Fruit fly (Drosophila melanogaster) whole organism, wandering third instar larva: ENCODE measurements around the gene CG13601.

Source experiments
- Abd-B ChIP-seq: fragments of >200 bp; optimal IDR thresholded peaks from 2 replicates; lab custom pipeline; 2017; ENCODE audit warnings: missing biosample characterization, missing genetic modification characterization
- CG32264 ChIP-seq: fragments of 200-800 bp; sonication (Bioruptor generic); optimal IDR thresholded peaks from 2 replicates; lab custom pipeline; 2016; ENCODE audit warnings: missing biosample characterization, missing genetic modification characterization
- CG9705 ChIP-seq: fragments of 200-800 bp; sonication (Bioruptor generic); optimal IDR thresholded peaks from 2 replicates; lab custom pipeline; 2018; ENCODE audit warnings: missing biosample characterization, mild to moderate bottlenecking, missing genetic modification characterization
- CrebA ChIP-seq: fragments of 200-800 bp; sonication (Bioruptor generic); optimal IDR thresholded peaks from 2 replicates; lab custom pipeline; 2016; ENCODE audit warnings: missing biosample characterization, mild to moderate bottlenecking, missing genetic modification characterization, borderline replicate concordance
- Dfd ChIP-seq: fragments of >200 bp; optimal IDR thresholded peaks from 2 replicates; lab custom pipeline; 2017; ENCODE audit warnings: missing biosample characterization, missing genetic modification characterization
- Dif ChIP-seq: fragments of 200-275, 200-300 bp; sonication (Bioruptor generic); optimal IDR thresholded peaks from 2 replicates; lab custom pipeline; 2018; ENCODE audit warnings: missing biosample characterization, missing genetic modification characterization; ENCODE audit not compliant: partially characterized antibody
- GATAd ChIP-seq: sonication (Bioruptor generic); optimal IDR thresholded peaks from 2 replicates; lab custom pipeline; 2016; ENCODE audit warnings: missing biosample characterization, missing genetic modification characterization
- HLH106 ChIP-seq: fragments of 200-800 bp; optimal IDR thresholded peaks from 3 replicates; lab custom pipeline; 2019; ENCODE audit warnings: missing biosample characterization, mild to moderate bottlenecking, missing genetic modification characterization, moderate library complexity
- Hnf4 ChIP-seq: fragments of 200-800 bp; sonication (Bioruptor generic); optimal IDR thresholded peaks from 2 replicates; lab custom pipeline; 2016; ENCODE audit warnings: missing biosample characterization, mild to moderate bottlenecking, missing genetic modification characterization
- Hr78 ChIP-seq: fragments of >200 bp; optimal IDR thresholded peaks from 2 replicates; lab custom pipeline; 2017; ENCODE audit warnings: missing biosample characterization, missing genetic modification characterization
- Hr83 ChIP-seq: fragments of 200-300 bp; sonication (Bioruptor generic); optimal IDR thresholded peaks from 2 replicates; lab custom pipeline; 2016; ENCODE audit warnings: missing biosample characterization, mild to moderate bottlenecking, missing genetic modification characterization, moderate library complexity; ENCODE audit not compliant: poor library complexity, severe bottlenecking
- Jra ChIP-seq: sonication (Bioruptor generic); optimal IDR thresholded peaks from 2 replicates; lab custom pipeline; 2016; ENCODE audit warnings: missing biosample characterization, missing genetic modification characterization
- Mio ChIP-seq: sonication (Bioruptor generic); optimal IDR thresholded peaks from 2 replicates; lab custom pipeline; 2016; ENCODE audit warnings: missing biosample characterization, missing genetic modification characterization
- Myc ChIP-seq: fragments of >200 bp; optimal IDR thresholded peaks from 2 replicates; lab custom pipeline; 2017
- N ChIP-seq: fragments of >200 bp; optimal IDR thresholded peaks from 2 replicates; lab custom pipeline; 2018; ENCODE audit warnings: missing biosample characterization, missing external identifiers, missing genetic modification characterization
- OdsH ChIP-seq: fragments of 200-800 bp; sonication (Bioruptor generic); optimal IDR thresholded peaks from 2 replicates; lab custom pipeline; 2016; ENCODE audit warnings: missing biosample characterization, mild to moderate bottlenecking, missing genetic modification characterization
- Rel ChIP-seq, 2 experiments: fragments of 200-800 bp; sonication (Bioruptor generic) in 1 of 2; optimal IDR thresholded peaks; 2 replicates in 1 of 2; 3 replicates in 1 of 2; lab custom pipeline; 2016 to 2019; ENCODE audit warnings: mild to moderate bottlenecking in 2 of 2, missing biosample characterization in 2 of 2, missing genetic modification characterization in 2 of 2, moderate library complexity in 1 of 2
- Sp1 ChIP-seq: fragments of 200-800 bp; sonication (Bioruptor generic); optimal IDR thresholded peaks from 3 replicates; lab custom pipeline; 2019; ENCODE audit warnings: missing biosample characterization, mild to moderate bottlenecking, missing genetic modification characterization, moderate library complexity
- Vsx2 ChIP-seq: fragments of 200-300, 225-300 bp; sonication (Bioruptor generic); optimal IDR thresholded peaks from 2 replicates; lab custom pipeline; 2018; ENCODE audit warnings: missing biosample characterization, missing genetic modification characterization; ENCODE audit not compliant: partially characterized antibody
- br ChIP-seq: fragments of 200-800 bp; sonication (Bioruptor generic); optimal IDR thresholded peaks from 2 replicates; lab custom pipeline; 2016; ENCODE audit warnings: missing biosample characterization, missing genetic modification characterization
- brk ChIP-seq: fragments of 200-800 bp; sonication (Bioruptor generic); optimal IDR thresholded peaks from 2 replicates; lab custom pipeline; 2016; ENCODE audit warnings: missing biosample characterization, mild to moderate bottlenecking, missing genetic modification characterization
- dl ChIP-seq, 2 experiments: fragments of 175-275, 200-275 bp in 1 of 2; fragments of 200-275 bp in 1 of 2; sonication (Bioruptor generic); optimal IDR thresholded peaks; lab custom pipeline; 2018; ENCODE audit warnings: mild to moderate bottlenecking in 2 of 2, missing biosample characterization in 2 of 2, missing genetic modification characterization in 2 of 2, moderate library complexity in 2 of 2; ENCODE audit not compliant: partially characterized antibody in 2 of 2, insufficient read depth in 1 of 2
- dmrt93B ChIP-seq: fragments of 200-800 bp; sonication (Bioruptor generic); optimal IDR thresholded peaks from 2 replicates; lab custom pipeline; 2018; ENCODE audit warnings: missing biosample characterization, mild to moderate bottlenecking, missing genetic modification characterization
- dsf ChIP-seq: sonication (Bioruptor generic); optimal IDR thresholded peaks from 2 replicates; lab custom pipeline; 2016; ENCODE audit warnings: missing biosample characterization, missing genetic modification characterization, borderline replicate concordance
- ey ChIP-seq: fragments of 200-800 bp; sonication (Bioruptor generic); optimal IDR thresholded peaks from 2 replicates; lab custom pipeline; 2016; ENCODE audit warnings: missing biosample characterization, missing genetic modification characterization
- foxo ChIP-seq, 2 experiments: fragments of 200-800 bp; sonication (Bioruptor generic); optimal IDR thresholded peaks; 2 replicates in 1 of 2; 3 replicates in 1 of 2; lab custom pipeline; 2016 to 2017; ENCODE audit warnings: missing biosample characterization in 2 of 2, missing genetic modification characterization in 2 of 2
- fru ChIP-seq: fragments of 200-800 bp; sonication (Bioruptor generic); optimal IDR thresholded peaks from 3 replicates; lab custom pipeline; 2016; ENCODE audit warnings: missing biosample characterization, mild to moderate bottlenecking, missing genetic modification characterization
- h ChIP-seq: fragments of 200-800 bp; sonication (Bioruptor generic); optimal IDR thresholded peaks from 3 replicates; lab custom pipeline; 2016; ENCODE audit warnings: missing biosample characterization, mild to moderate bottlenecking, missing genetic modification characterization
- jim ChIP-seq: fragments of 175-275, 200-325 bp; sonication (Bioruptor generic); optimal IDR thresholded peaks from 2 replicates; lab custom pipeline; 2016; ENCODE audit warnings: missing biosample characterization, mild to moderate bottlenecking, missing genetic modification characterization
- lola ChIP-seq: fragments of >200 bp; optimal IDR thresholded peaks from 2 replicates; lab custom pipeline; 2017; ENCODE audit warnings: missing biosample characterization, missing genetic modification characterization
- psq ChIP-seq: fragments of 200-800 bp; sonication (Bioruptor generic); optimal IDR thresholded peaks from 3 replicates; lab custom pipeline; 2017; ENCODE audit warnings: missing biosample characterization, mild to moderate bottlenecking, missing genetic modification characterization, moderate library complexity
- rgr ChIP-seq: fragments of 200-800 bp; sonication (Bioruptor generic); optimal IDR thresholded peaks from 3 replicates; lab custom pipeline; 2016; ENCODE audit warnings: missing biosample characterization, mild to moderate bottlenecking, missing genetic modification characterization
- sage ChIP-seq: fragments of 200-800 bp; sonication (Bioruptor generic); optimal IDR thresholded peaks from 2 replicates; lab custom pipeline; 2016; ENCODE audit warnings: missing biosample characterization, mild to moderate bottlenecking, missing genetic modification characterization
- sv ChIP-seq: fragments of 200-800 bp; sonication (Bioruptor generic); optimal IDR thresholded peaks from 3 replicates; lab custom pipeline; 2016; ENCODE audit warnings: missing biosample characterization, missing genetic modification characterization
- usp ChIP-seq: fragments of >200 bp; optimal IDR thresholded peaks from 2 replicates; lab custom pipeline; 2017; ENCODE audit warnings: missing biosample characterization, missing genetic modification characterization
- woc ChIP-seq: sonication (Bioruptor generic); optimal IDR thresholded peaks from 2 replicates; lab custom pipeline; 2016; ENCODE audit warnings: missing biosample characterization, mild to moderate bottlenecking, missing genetic modification characterization

Gene CG13601

dm6 chr3R:23938564-23939122 is 11.2 kb upstream of the CG13601 start:
- TF ChIP-seq N (GFP tag; lab: Kevin White, UChicago) (no peak), Rel (GFP tag; optimal IDR thresholded peaks at IDR 0.05; lab: Kevin White, UChicago) (no peak), Rel (tag; optimal IDR thresholded peaks at IDR 0.05; lab: Kevin White, UChicago) (peak; percentile 41)

dm6 chr3R:23933684-23934575 is 6.5 kb upstream of the CG13601 start, which contains the start of gene CG5854:
Gene CG5854, plus strand, starts transcription at chr3R:23933912.
- no peak for TF ChIP-seq Myc (lab: Kevin White, UChicago)
- no peak for TF ChIP-seq brk (GFP tag; lab: Kevin White, UChicago)
- peak; percentile 31 for TF ChIP-seq dsf (GFP tag; lab: Kevin White, UChicago)
- TF ChIP-seq sv (GFP tag; lab: Kevin White, UChicago): peak; percentile 63
- TF ChIP-seq h (GFP tag; lab: Kevin White, UChicago): peak; percentile 96
- TF ChIP-seq jim (GFP tag; lab: Kevin White, UChicago): peak; percentile 35
- peak; percentile 87 for TF ChIP-seq Hr83 (GFP tag; lab: Kevin White, UChicago)
- TF ChIP-seq Vsx2 (GFP tag; lab: Kevin White, UChicago): no peak
- no peak for TF ChIP-seq lola (GFP tag; lab: Kevin White, UChicago)
- TF ChIP-seq Hr78 (GFP tag; lab: Kevin White, UChicago): no peak
- peak; percentile 69 to 98 for TF ChIP-seq foxo (GFP tag; optimal IDR thresholded peaks at IDR 0.05; lab: Kevin White, UChicago)
- no peak for TF ChIP-seq usp (GFP tag; lab: Kevin White, UChicago)
- TF ChIP-seq Rel (GFP tag; optimal IDR thresholded peaks at IDR 0.05; lab: Kevin White, UChicago): no peak
- peak; percentile 58 for TF ChIP-seq Rel (tag; optimal IDR thresholded peaks at IDR 0.05; lab: Kevin White, UChicago)
- TF ChIP-seq Mio: peak; percentile 77
- TF ChIP-seq HLH106 (tag; lab: Kevin White, UChicago): peak; percentile 91
- peak; percentile 92 for TF ChIP-seq Hnf4 (GFP tag; lab: Kevin White, UChicago)
- TF ChIP-seq Dfd (GFP tag; lab: Kevin White, UChicago): no peak
- TF ChIP-seq br (GFP tag; lab: Kevin White, UChicago): peak; percentile 95
- peak; percentile 92 for TF ChIP-seq CG32264
- TF ChIP-seq OdsH (GFP tag; lab: Kevin White, UChicago): peak; percentile 96
- TF ChIP-seq N (GFP tag; lab: Kevin White, UChicago): no peak
- TF ChIP-seq Sp1: peak; percentile 93
- peak; percentile 79 for TF ChIP-seq dmrt93B (GFP tag; lab: Kevin White, UChicago)
- TF ChIP-seq GATAd: peak; percentile 63
- peak; percentile 89 for TF ChIP-seq psq (GFP tag; lab: Kevin White, UChicago)
- peak; percentile 82 for TF ChIP-seq woc
- peak; percentile 6 for TF ChIP-seq Dif (GFP tag; lab: Kevin White, UChicago)
- peak; percentile 95 for TF ChIP-seq fru
- TF ChIP-seq Jra (GFP tag; lab: Kevin White, UChicago): peak; percentile 50
- TF ChIP-seq CG9705 (GFP tag; lab: Kevin White, UChicago): peak; percentile 73
- peak; percentile 98 for TF ChIP-seq rgr
- peak; percentile 97 for TF ChIP-seq ey (GFP tag; lab: Kevin White, UChicago)

dm6 chr3R:23933430-23933683 is 5.9 kb upstream of the CG13601 start, which contains the start of gene RpS19b:
Gene RpS19b, minus strand, starts transcription at chr3R:23933530.
- TF ChIP-seq jim (GFP tag; lab: Kevin White, UChicago) (no peak), CrebA (GFP tag; lab: Kevin White, UChicago) (no peak), Mio (no peak), Vsx2 (GFP tag; lab: Kevin White, UChicago) (no peak), psq (GFP tag; lab: Kevin White, UChicago) (no peak), CG9705 (GFP tag; lab: Kevin White, UChicago) (no peak), Abd-B (no peak), dl (GFP tag; optimal IDR thresholded peaks at IDR 0.05; lab: Kevin White, UChicago; ENCODE audit: insufficient read depth in 1 of 2, partially characterized antibody in 2 of 2) (no peak), dsf (GFP tag; lab: Kevin White, UChicago) (no peak), GATAd (no peak), dmrt93B (GFP tag; lab: Kevin White, UChicago) (no peak), Dif (GFP tag; lab: Kevin White, UChicago) (no peak), woc (no peak), br (GFP tag; lab: Kevin White, UChicago) (no peak), N (GFP tag; lab: Kevin White, UChicago) (no peak), sage (GFP tag; lab: Kevin White, UChicago) (no peak), Rel (GFP tag; optimal IDR thresholded peaks at IDR 0.05; lab: Kevin White, UChicago) (no peak), Rel (tag; optimal IDR thresholded peaks at IDR 0.05; lab: Kevin White, UChicago) (no peak), Hr83 (GFP tag; lab: Kevin White, UChicago) (no peak)
